Worm (Caenorhabditis elegans) whole organism, L1 larva: ENCODE data around the gene flp-8.

Experiments used
- C34B4.2 ChIP-seq: sonication (generic microtip); optimal IDR thresholded peaks from 2 replicates; lab custom pipeline; 2017; ENCODE audit warnings: mild to moderate bottlenecking, missing genetic modification characterization, missing compliant biosample characterization
- F16B12.6 ChIP-seq: fragments of 150-350 bp; optimal IDR thresholded peaks from 2 replicates; lab custom pipeline; 2014; ENCODE audit warnings: missing biosample characterization, missing genetic modification characterization
- Y116A8C.19 ChIP-seq: sonication (generic microtip); optimal IDR thresholded peaks from 2 replicates; lab custom pipeline; 2016; ENCODE audit warnings: missing compliant biosample characterization, missing genetic modification characterization, borderline replicate concordance
- ama-1 ChIP-seq: fragments of 150-350 bp; optimal IDR thresholded peaks from 2 replicates; lab custom pipeline; 2014
- blmp-1 ChIP-seq: fragments of 150-350 bp; optimal IDR thresholded peaks from 2 replicates; lab custom pipeline; 2014; ENCODE audit warnings: missing biosample characterization, missing genetic modification characterization
- ceh-63 ChIP-seq: fragments of 200-800 bp; sonication (Bioruptor generic); optimal IDR thresholded peaks from 2 replicates; lab custom pipeline; 2018; ENCODE audit warnings: mild to moderate bottlenecking, missing genetic modification characterization, missing compliant biosample characterization
- ceh-88 ChIP-seq: fragments of 200-800 bp; sonication (Bioruptor generic); IDR thresholded peaks from 2 replicates; pipeline ENCODE4 v1.3.6; 2022; ENCODE audit warnings: missing genetic modification characterization, missing compliant biosample characterization
- ceh-90 ChIP-seq: sonication (generic microtip); optimal IDR thresholded peaks from 2 replicates; lab custom pipeline; 2016; ENCODE audit warnings: missing genetic modification characterization, missing compliant biosample characterization
- ces-1 ChIP-seq: fragments of 150-350 bp; optimal IDR thresholded peaks from 2 replicates; lab custom pipeline; 2014; ENCODE audit warnings: missing biosample characterization, missing genetic modification reagents, missing genetic modification characterization
- efl-1 ChIP-seq, 4 experiments: fragments of 150-350 bp; optimal IDR thresholded peaks in 3 of 4; peaks in 1 of 4; 1 replicate in 1 of 4; 2 replicates in 3 of 4; lab custom pipeline; 2014; ENCODE audit warnings: missing biosample characterization in 2 of 4, missing genetic modification characterization in 2 of 4, missing genetic modification reagents in 2 of 4
- egl-13 ChIP-seq: sonication (generic microtip); optimal IDR thresholded peaks from 2 replicates; lab custom pipeline; 2016; ENCODE audit warnings: missing genotype, missing genetic modification reagents, missing genetic modification characterization, missing compliant biosample characterization
- egl-27 ChIP-seq, 2 experiments: fragments of 150-350 bp in 1 of 2; sonication (generic microtip); optimal IDR thresholded peaks; 3 replicates each; lab custom pipeline; 2017 to 2018; ENCODE audit warnings: missing biosample characterization in 2 of 2, missing genetic modification characterization in 2 of 2, missing genetic modification reagents in 2 of 2
- elt-3 ChIP-seq, 6 experiments: fragments of 150-350 bp in 1 of 6; sonication (generic microtip); optimal IDR thresholded peaks; 2 replicates each; lab custom pipeline; 2017 to 2018; ENCODE audit warnings: missing biosample characterization in 6 of 6, missing genetic modification characterization in 6 of 6, inconsistent platforms in 1 of 6
- fkh-10 ChIP-seq: sonication (generic microtip); optimal IDR thresholded peaks from 2 replicates; lab custom pipeline; 2017; ENCODE audit warnings: missing biosample characterization, missing genetic modification reagents, missing genetic modification characterization
- fkh-4 ChIP-seq: sonication (generic microtip); optimal IDR thresholded peaks from 2 replicates; lab custom pipeline; 2016; ENCODE audit warnings: missing compliant biosample characterization, missing genetic modification characterization, borderline replicate concordance
- fkh-8 ChIP-seq: sonication (generic microtip); optimal IDR thresholded peaks from 2 replicates; lab custom pipeline; 2016; ENCODE audit warnings: mild to moderate bottlenecking, missing genetic modification characterization, missing compliant biosample characterization
- fos-1 ChIP-seq: fragments of 150-350 bp; optimal IDR thresholded peaks from 2 replicates; lab custom pipeline; 2014; ENCODE audit warnings: missing biosample characterization, missing genetic modification characterization
- hlh-17 ChIP-seq: fragments of 200-800 bp; sonication (Bioruptor generic); optimal IDR thresholded peaks from 2 replicates; lab custom pipeline; 2018; ENCODE audit warnings: missing genetic modification characterization, mild to moderate bottlenecking, missing compliant biosample characterization, moderate library complexity, borderline replicate concordance
- irx-1 ChIP-seq: sonication (generic microtip); optimal IDR thresholded peaks from 2 replicates; lab custom pipeline; 2016; ENCODE audit warnings: missing genetic modification characterization, missing compliant biosample characterization
- jun-1 ChIP-seq: fragments of 150-350 bp; optimal IDR thresholded peaks from 2 replicates; lab custom pipeline; 2014; ENCODE audit warnings: missing biosample characterization, missing genetic modification reagents, missing genetic modification characterization
- lin-13 ChIP-seq: fragments of 150-350 bp; optimal IDR thresholded peaks from 2 replicates; lab custom pipeline; 2014; ENCODE audit warnings: missing biosample characterization, missing genetic modification reagents, missing genetic modification characterization
- lin-14 ChIP-seq: fragments of 200-800 bp; sonication (Bioruptor generic); optimal IDR thresholded peaks from 2 replicates; lab custom pipeline; 2018; ENCODE audit warnings: mild to moderate bottlenecking, missing genetic modification characterization, moderate library complexity, missing compliant biosample characterization
- lin-35 ChIP-seq, 2 experiments: fragments of 150-350 bp; optimal IDR thresholded peaks; 2 replicates each; lab custom pipeline; 2014; ENCODE audit warnings: missing biosample characterization in 2 of 2, missing genetic modification characterization in 2 of 2, missing genetic modification reagents in 2 of 2
- lsy-2 ChIP-seq, 2 experiments: fragments of 150-350 bp; optimal IDR thresholded peaks; 2 replicates each; lab custom pipeline; 2014; ENCODE audit warnings: missing biosample characterization in 2 of 2, missing genetic modification characterization in 2 of 2
- mdl-1 ChIP-seq, 2 experiments: fragments of 150-350 bp; optimal IDR thresholded peaks; 2 replicates each; lab custom pipeline; 2014 to 2017; ENCODE audit warnings: missing biosample characterization in 2 of 2, missing genetic modification characterization in 2 of 2, inconsistent platforms in 1 of 2
- mef-2 ChIP-seq: fragments of 150-350 bp; optimal IDR thresholded peaks from 2 replicates; lab custom pipeline; 2014; ENCODE audit warnings: missing biosample characterization, missing genetic modification characterization
- nhr-11 ChIP-seq: fragments of 150-350 bp; optimal IDR thresholded peaks from 2 replicates; lab custom pipeline; 2014; ENCODE audit warnings: missing biosample characterization, missing genetic modification characterization
- nhr-12 ChIP-seq: sonication (generic microtip); optimal IDR thresholded peaks from 2 replicates; lab custom pipeline; 2017; ENCODE audit warnings: missing biosample characterization, missing genetic modification characterization
- nhr-20 ChIP-seq: sonication (generic microtip); optimal IDR thresholded peaks from 2 replicates; lab custom pipeline; 2016; ENCODE audit warnings: mild to moderate bottlenecking, missing genetic modification characterization, missing compliant biosample characterization
- nhr-237 ChIP-seq: fragments of 150-350 bp; optimal IDR thresholded peaks from 2 replicates; lab custom pipeline; 2014; ENCODE audit warnings: missing biosample characterization, missing genetic modification characterization
- nhr-47 ChIP-seq: sonication (generic microtip); optimal IDR thresholded peaks from 2 replicates; lab custom pipeline; 2016; ENCODE audit warnings: mild to moderate bottlenecking, missing genetic modification characterization, moderate library complexity, missing compliant biosample characterization
- nhr-85 ChIP-seq: sonication (generic microtip); peaks from one replicate; lab custom pipeline; 2016; ENCODE audit warnings: missing genetic modification characterization, inconsistent platforms, missing compliant biosample characterization
- snpc-4 ChIP-seq: fragments of 150-350 bp; optimal IDR thresholded peaks from 2 replicates; lab custom pipeline; 2014; ENCODE audit warnings: missing biosample characterization, missing genetic modification characterization
- swsn-7 ChIP-seq: sonication (generic microtip); optimal IDR thresholded peaks from 2 replicates; lab custom pipeline; 2016; ENCODE audit warnings: missing genetic modification characterization, missing compliant biosample characterization
- tbx-2 ChIP-seq: sonication (generic microtip); optimal IDR thresholded peaks from 2 replicates; lab custom pipeline; 2016; ENCODE audit warnings: missing genetic modification characterization, missing compliant biosample characterization
- tlp-1 ChIP-seq: fragments of 150-350 bp; optimal IDR thresholded peaks from 2 replicates; lab custom pipeline; 2014; ENCODE audit warnings: missing biosample characterization, missing genetic modification characterization
- unc-30 ChIP-seq: sonication (generic microtip); optimal IDR thresholded peaks from 2 replicates; lab custom pipeline; 2017; ENCODE audit warnings: missing biosample characterization, missing genetic modification characterization
- unc-62 ChIP-seq: fragments of 150-350 bp; optimal IDR thresholded peaks from 2 replicates; lab custom pipeline; 2014; ENCODE audit warnings: missing biosample characterization, missing genetic modification reagents, missing genetic modification characterization
- unc-86 ChIP-seq: sonication (generic microtip); optimal IDR thresholded peaks from 2 replicates; lab custom pipeline; 2016; ENCODE audit warnings: missing genetic modification characterization, missing compliant biosample characterization
- vab-15 ChIP-seq: sonication (generic microtip); optimal IDR thresholded peaks from 2 replicates; lab custom pipeline; 2017; ENCODE audit warnings: missing genotype, mild to moderate bottlenecking, missing genetic modification characterization, missing compliant biosample characterization
- ztf-4 ChIP-seq: fragments of 150-350 bp; optimal IDR thresholded peaks from 2 replicates; lab custom pipeline; 2014; ENCODE audit warnings: missing biosample characterization, missing genetic modification characterization

flp-8 gene

ce11 chrX:14842846-14843369 lies 38.3 kb upstream of the flp-8 start:
- TF ChIP-seq mdl-1 (tag; optimal IDR thresholded peaks at IDR 0.05; lab: Kevin White, UChicago) (no peak), nhr-47 (tag; lab: Kevin White, UChicago) (no peak)

- TF ChIP-seq fkh-8 = peak; percentile 21
- TF ChIP-seq Y116A8C.19 = no peak
- TF ChIP-seq, all 84 proteins: peak for 1
Measured at ce11 chrX:14844481-14844880, 36.7 kb upstream of the flp-8 start.

ce11 chrX:14845637-14846036 lies 35.6 kb upstream of the flp-8 start, which contains the start of gene egrh-1:
egrh-1 (plus strand) TSS chrX:14845937.
- TF ChIP-seq C34B4.2 (tag; lab: Kevin White, UChicago) = no peak
- no peak for TF ChIP-seq egl-13 (tag; lab: Kevin White, UChicago)

ce11 chrX:14849054-14849453 lies 32.2 kb upstream of the flp-8 start, which contains the start of gene acd-3:
acd-3 (plus strand) TSS chrX:14849275.
- TF ChIP-seq lin-14 (GFP tag; lab: Kevin White, UChicago) = no peak
- peak; percentile 31 for TF ChIP-seq nhr-85
- TF ChIP-seq egl-13 (tag; lab: Kevin White, UChicago) = no peak

- TF ChIP-seq efl-1 (optimal IDR thresholded peaks at IDR 0.05; lab: Kevin White, UChicago) = no peak
- TF ChIP-seq efl-1 (GFP tag; optimal IDR thresholded peaks at IDR 0.05 in 1 of 2; lab: Kevin White, UChicago) = peak in 1 of 2 experiments; percentile 91
- no peak for TF ChIP-seq irx-1
Measured at ce11 chrX:14851904-14852303, 29.3 kb upstream of the flp-8 start.

- no peak for TF ChIP-seq nhr-237 (tag; lab: Kevin White, UChicago)
- peak; percentile 80 for TF ChIP-seq ceh-90 (tag; lab: Kevin White, UChicago)
- TF ChIP-seq ces-1 (GFP tag; lab: Kevin White, UChicago) = no peak
- no peak for TF ChIP-seq unc-62 (GFP tag; lab: Kevin White, UChicago)
- TF ChIP-seq vab-15 = no peak
- no peak for TF ChIP-seq unc-30
- TF ChIP-seq fkh-10 (GFP tag; lab: Kevin White, UChicago) = peak; percentile 90
- TF ChIP-seq tbx-2 (tag; lab: Kevin White, UChicago) = peak; percentile 94
- TF ChIP-seq ztf-4 (tag; lab: Kevin White, UChicago) = peak; percentile 73
- no peak for TF ChIP-seq egl-27 (tag; optimal IDR thresholded peaks at IDR 0.05; lab: Kevin White, UChicago)
- 0 out of 2 replicates have a peak, but pooled peaks have one; percentile 47 for TF ChIP-seq ceh-88 (GFP tag; lab: Robert Waterston, UW)
- TF ChIP-seq irx-1 = peak; percentile 85
- peak; percentile 89 for TF ChIP-seq swsn-7
- peak; percentile 93 for TF ChIP-seq nhr-47 (tag; lab: Kevin White, UChicago)
- no peak for TF ChIP-seq nhr-12 (tag; lab: Kevin White, UChicago)
- TF ChIP-seq lin-13 (GFP tag; lab: Kevin White, UChicago) = peak; percentile 66
- TF ChIP-seq tlp-1 = no peak
- TF ChIP-seq F16B12.6 (tag; lab: Kevin White, UChicago) = peak; percentile 99
- TF ChIP-seq mef-2 = peak; percentile 27
- no peak for TF ChIP-seq ama-1 (lab: Kevin White, UChicago)
- TF ChIP-seq lsy-2 (tag; optimal IDR thresholded peaks at IDR 0.05; lab: Kevin White, UChicago) = peak; percentile 82 to 89
- TF ChIP-seq elt-3 (tag; optimal IDR thresholded peaks at IDR 0.05; lab: Kevin White, UChicago) = peak in 3 of 6 experiments; percentile 44 to 70 (median 67)
- TF ChIP-seq ceh-63 (GFP tag; lab: Kevin White, UChicago) = no peak
- no peak for TF ChIP-seq hlh-17
- TF ChIP-seq snpc-4 (tag; lab: Kevin White, UChicago) = peak; percentile 86
- peak; percentile 55 for TF ChIP-seq fos-1
- peak; percentile 63 for TF ChIP-seq fkh-4 (tag; lab: Kevin White, UChicago)
- TF ChIP-seq blmp-1 (tag; lab: Kevin White, UChicago) = peak; percentile 59
- peak; percentile 47 for TF ChIP-seq nhr-11 (tag; lab: Kevin White, UChicago)
- TF ChIP-seq fkh-8 = peak; percentile 90
- peak; percentile 93 for TF ChIP-seq nhr-85
- peak; percentile 93 for TF ChIP-seq nhr-20
- peak; percentile 75 to 88 for TF ChIP-seq lin-35 (GFP tag; optimal IDR thresholded peaks at IDR 0.05; lab: Kevin White, UChicago)
- peak; percentile 84 for TF ChIP-seq jun-1 (tag; lab: Kevin White, UChicago)
- peak; percentile 83 for TF ChIP-seq unc-86 (tag; lab: Kevin White, UChicago)
Measured at ce11 chrX:14853712-14854217, 27.5 kb upstream of the flp-8 start, which contains the start of the genes C27C12.1 and C27C12.4. C27C12.1 (minus strand) TSS chrX:14853762. C27C12.4 (plus strand) TSS chrX:14854086.
